Worm (Caenorhabditis elegans) whole organism, L4/young adult: ENCODE measurements around the gene uig-1.

ENCODE experiments used
- W03F9.2 ChIP-seq: fragments of 150-350 bp; optimal IDR thresholded peaks from 2 replicates; lab custom pipeline; 2014; ENCODE audit warnings: missing biosample characterization, missing genetic modification characterization
- dao-5 ChIP-seq: sonication (generic microtip); optimal IDR thresholded peaks from 2 replicates; lab custom pipeline; 2016; ENCODE audit warnings: missing genotype, missing genetic modification characterization, moderate library complexity, missing compliant biosample characterization
- him-1 ChIP-seq: sonication (generic microtip); optimal IDR thresholded peaks from 2 replicates; lab custom pipeline; 2016; ENCODE audit warnings: missing genotype, missing genetic modification reagents, missing genetic modification characterization, missing compliant biosample characterization

- TF ChIP-seq dao-5: no peak
- TF ChIP-seq W03F9.2 (tag; lab: Kevin White, UChicago): no peak
- TF ChIP-seq him-1 (tag; lab: Kevin White, UChicago): no peak
These were observed 5.7 kb upstream of the uig-1 start, which contains the start of gene ceh-79 for ce11 chrV:13301443-13301842.
